Fruit fly (Drosophila melanogaster): Measurements from ENCODE around the gene CG9330.

The CG9330 gene

dm6 chr3L:19634788-19635448, 48.9 kb downstream of the CG9330 start:
- no peak for TF ChIP-seq dmrt93B (GFP tag; optimal IDR thresholded peaks at IDR 0.05)
- TF ChIP-seq Mio (GFP tag; optimal IDR thresholded peaks at IDR 0.05) = no peak
- TF ChIP-seq Hr78 (GFP tag; optimal IDR thresholded peaks at IDR 0.05) = no peak
- no peak for TF ChIP-seq pan (optimal IDR thresholded peaks at IDR 0.05)
- no peak for TF ChIP-seq Jra (GFP tag; optimal IDR thresholded peaks at IDR 0.05)
- peak; percentile 63 for TF ChIP-seq HLH106 (tag; optimal IDR thresholded peaks at IDR 0.05)
- TF ChIP-seq tai (GFP tag; optimal IDR thresholded peaks at IDR 0.05) = peak; percentile 25
- TF ChIP-seq Hr83 (GFP tag; optimal IDR thresholded peaks at IDR 0.05; ENCODE audit: poor library complexity, severe bottlenecking) = no peak
- TF ChIP-seq Abd-B (GFP tag; optimal IDR thresholded peaks at IDR 0.05) = no peak
- no peak for TF ChIP-seq CG9705 (GFP tag; optimal IDR thresholded peaks at IDR 0.05)
- TF ChIP-seq Myc (optimal IDR thresholded peaks at IDR 0.05) = no peak
- TF ChIP-seq dsf (GFP tag; optimal IDR thresholded peaks at IDR 0.05; ENCODE audit: borderline replicate concordance) = no peak
- no peak for TF ChIP-seq br (GFP tag; optimal IDR thresholded peaks at IDR 0.05)
- TF ChIP-seq ey (GFP tag; optimal IDR thresholded peaks at IDR 0.05) = no peak
- TF ChIP-seq fru (GFP tag; optimal IDR thresholded peaks at IDR 0.05) = peak; percentile 63
- TF ChIP-seq h (GFP tag; optimal IDR thresholded peaks at IDR 0.05) = peak; percentile 32
- peak; percentile 84 for TF ChIP-seq Sp1 (GFP tag; optimal IDR thresholded peaks at IDR 0.05)
- TF ChIP-seq Dfd (GFP tag; optimal IDR thresholded peaks at IDR 0.05) = peak; percentile 75
- TF ChIP-seq GATAd (GFP tag; optimal IDR thresholded peaks at IDR 0.05) = no peak
- TF ChIP-seq usp (GFP tag; optimal IDR thresholded peaks at IDR 0.05) = no peak
- no peak for TF ChIP-seq Vsx2 (GFP tag; optimal IDR thresholded peaks at IDR 0.05; ENCODE audit: partially characterized antibody)
- TF ChIP-seq woc (GFP tag; optimal IDR thresholded peaks at IDR 0.05) = peak; percentile 11
- TF ChIP-seq Dif (GFP tag; optimal IDR thresholded peaks at IDR 0.05; ENCODE audit: partially characterized antibody) = no peak
- TF ChIP-seq sv (GFP tag; optimal IDR thresholded peaks at IDR 0.05) = no peak
- peak; percentile 31 for TF ChIP-seq rgr (GFP tag; optimal IDR thresholded peaks at IDR 0.05)
- TF ChIP-seq foxo (GFP tag; optimal IDR thresholded peaks at IDR 0.05) = peak in 1 of 2 experiments; percentile 78
- no peak for TF ChIP-seq CG32264 (GFP tag; optimal IDR thresholded peaks at IDR 0.05)
- peak; percentile 91 for TF ChIP-seq psq (GFP tag; optimal IDR thresholded peaks at IDR 0.05)
- no peak for TF ChIP-seq Rel (GFP tag; optimal IDR thresholded peaks at IDR 0.05)
- TF ChIP-seq Rel (tag; optimal IDR thresholded peaks at IDR 0.05) = peak; percentile 14
- TF ChIP-seq dl (GFP tag; optimal IDR thresholded peaks at IDR 0.05; ENCODE audit: insufficient read depth in 1 of 2, partially characterized antibody in 2 of 2) = no peak
- TF ChIP-seq sage (GFP tag; optimal IDR thresholded peaks at IDR 0.05) = no peak
- no peak for TF ChIP-seq N (GFP tag; optimal IDR thresholded peaks at IDR 0.05)
- no peak for TF ChIP-seq jim (GFP tag; optimal IDR thresholded peaks at IDR 0.05)
- peak; percentile 57 for TF ChIP-seq OdsH (GFP tag; optimal IDR thresholded peaks at IDR 0.05)
- peak; percentile 33 for TF ChIP-seq brk (GFP tag; optimal IDR thresholded peaks at IDR 0.05)
- TF ChIP-seq lola (GFP tag; optimal IDR thresholded peaks at IDR 0.05) = no peak

dm6 chr3L:19635478-19635996, 49.5 kb downstream of the CG9330 start, which contains the start of gene wnd:
Gene wnd, minus strand, starts transcription at chr3L:19635783.
- TF ChIP-seq fru (GFP tag; optimal IDR thresholded peaks at IDR 0.05) (no peak), CrebA (GFP tag; optimal IDR thresholded peaks at IDR 0.05; ENCODE audit: borderline replicate concordance) (peak; percentile 40), psq (GFP tag; optimal IDR thresholded peaks at IDR 0.05) (peak; percentile 82), rgr (GFP tag; optimal IDR thresholded peaks at IDR 0.05) (no peak), sv (GFP tag; optimal IDR thresholded peaks at IDR 0.05) (no peak), Hnf4 (GFP tag; optimal IDR thresholded peaks at IDR 0.05) (no peak), pan (optimal IDR thresholded peaks at IDR 0.05) (no peak), Vsx2 (GFP tag; optimal IDR thresholded peaks at IDR 0.05; ENCODE audit: partially characterized antibody) (peak; percentile 94), Myc (optimal IDR thresholded peaks at IDR 0.05) (no peak), Rel (GFP tag; optimal IDR thresholded peaks at IDR 0.05) (peak; percentile 16), Rel (tag; optimal IDR thresholded peaks at IDR 0.05) (no peak), ey (GFP tag; optimal IDR thresholded peaks at IDR 0.05) (no peak), sage (GFP tag; optimal IDR thresholded peaks at IDR 0.05) (peak; percentile 56), GATAd (GFP tag; optimal IDR thresholded peaks at IDR 0.05) (no peak), tai (GFP tag; optimal IDR thresholded peaks at IDR 0.05) (no peak), lola (GFP tag; optimal IDR thresholded peaks at IDR 0.05) (no peak), Dfd (GFP tag; optimal IDR thresholded peaks at IDR 0.05) (no peak), N (GFP tag; optimal IDR thresholded peaks at IDR 0.05) (no peak), br (GFP tag; optimal IDR thresholded peaks at IDR 0.05) (peak; percentile 9), Jra (GFP tag; optimal IDR thresholded peaks at IDR 0.05) (no peak), Dif (GFP tag; optimal IDR thresholded peaks at IDR 0.05; ENCODE audit: partially characterized antibody) (peak; percentile 93), woc (GFP tag; optimal IDR thresholded peaks at IDR 0.05) (no peak), dl (GFP tag; optimal IDR thresholded peaks at IDR 0.05; ENCODE audit: insufficient read depth in 1 of 2, partially characterized antibody in 2 of 2) (peak; percentile 81 to 88), usp (GFP tag; optimal IDR thresholded peaks at IDR 0.05) (no peak), Abd-B (GFP tag; optimal IDR thresholded peaks at IDR 0.05) (no peak), HLH106 (tag; optimal IDR thresholded peaks at IDR 0.05) (no peak), h (GFP tag; optimal IDR thresholded peaks at IDR 0.05) (no peak), CG32264 (GFP tag; optimal IDR thresholded peaks at IDR 0.05) (no peak)

All from whole organism, wandering third instar larva.